Worm (Caenorhabditis elegans): ENCODE results near the gene tag-290.

The tag-290 gene

ce11 chrV:11641298-11641787 is 28.2 kb downstream of the tag-290 start (continued):
- TF ChIP-seq ceh-20 (GFP tag; IDR thresholded peaks at IDR 0.05): no peak
- TF ChIP-seq unc-62 (GFP tag; optimal IDR thresholded peaks at IDR 0.05 in 1 of 2): peak in 1 of 2 experiments; percentile 98
- TF ChIP-seq unc-62 (tag; optimal IDR thresholded peaks at IDR 0.05): no peak

ce11 chrV:11644166-11644565 is 31.1 kb downstream of the tag-290 start, which contains the start of gene bir-1:
bir-1 (plus strand) TSS chrV:11644477.
- no peak for TF ChIP-seq pha-4 (GFP tag; IDR thresholded peaks at IDR 0.05)
- no peak for TF ChIP-seq pha-4 (tag; optimal IDR thresholded peaks at IDR 0.05)
- no peak for TF ChIP-seq Y5F2A.4 (GFP tag; optimal IDR thresholded peaks at IDR 0.05)
- TF ChIP-seq gei-8 (GFP tag; optimal IDR thresholded peaks at IDR 0.05): no peak
- peak in 1 of 2 experiments; percentile 73 for TF ChIP-seq lsy-2 (tag; optimal IDR thresholded peaks at IDR 0.05)
- no peak for TF ChIP-seq snpc-1.2 (GFP tag; IDR thresholded peaks at IDR 0.05)
- no peak for TF ChIP-seq F44E2.7 (GFP tag; IDR thresholded peaks at IDR 0.05)
- TF ChIP-seq mdl-1 (tag; optimal IDR thresholded peaks at IDR 0.05): peak; percentile 44 to 90
- TF ChIP-seq dpl-1 (GFP tag; optimal IDR thresholded peaks at IDR 0.05): peak; percentile 75
- no peak for TF ChIP-seq nhr-42 (GFP tag; IDR thresholded peaks at IDR 0.05)
- no peak for TF ChIP-seq nhr-48 (tag; optimal IDR thresholded peaks at IDR 0.05)
- TF ChIP-seq mxl-3 (GFP tag; optimal IDR thresholded peaks at IDR 0.05): peak; percentile 82
- TF ChIP-seq T20F7.1 (GFP tag; optimal IDR thresholded peaks at IDR 0.05): peak; percentile 48
- TF ChIP-seq daf-8 (GFP tag; IDR thresholded peaks at IDR 0.05): no peak
- TF ChIP-seq madf-9 (GFP tag; conservative IDR thresholded peaks at IDR 0.05): no peak
- no peak for TF ChIP-seq Y105C5A.15 (GFP tag; IDR thresholded peaks at IDR 0.05)
- TF ChIP-seq nhr-77 (tag; optimal IDR thresholded peaks at IDR 0.05): peak; percentile 5
- peak; percentile 50 for TF ChIP-seq nhr-28 (tag; optimal IDR thresholded peaks at IDR 0.05)
- TF ChIP-seq hif-1 (tag; optimal IDR thresholded peaks at IDR 0.05): peak in 1 of 2 experiments; percentile 87
- no peak for TF ChIP-seq tra-1 (GFP tag; IDR thresholded peaks at IDR 0.05)
- TF ChIP-seq ama-1 (optimal IDR thresholded peaks at IDR 0.05): no peak
- no peak for TF ChIP-seq sdz-12 (GFP tag; optimal IDR thresholded peaks at IDR 0.05)
- TF ChIP-seq D1046.2 (GFP tag; IDR thresholded peaks at IDR 0.05): no peak
- peak; percentile 88 for TF ChIP-seq unc-130 (GFP tag; optimal IDR thresholded peaks at IDR 0.05)
- no peak for TF ChIP-seq ctbp-1 (GFP tag; IDR thresholded peaks at IDR 0.05)
- peak; percentile 83 for TF ChIP-seq lin-38 (GFP tag; IDR thresholded peaks at IDR 0.05)
- TF ChIP-seq hlh-30 (tag; optimal IDR thresholded peaks at IDR 0.05; ENCODE audit: insufficient read depth): peak; percentile 72
- TF ChIP-seq mxl-2 (GFP tag; conservative IDR thresholded peaks at IDR 0.05): no peak
- TF ChIP-seq dve-1 (tag; optimal IDR thresholded peaks at IDR 0.05; ENCODE audit: insufficient read depth): peak; percentile 24
- no peak for TF ChIP-seq aly-2 (tag; optimal IDR thresholded peaks at IDR 0.05)
- TF ChIP-seq ZK546.5 (tag; optimal IDR thresholded peaks at IDR 0.05): no peak
- TF ChIP-seq ceh-82 (tag; optimal IDR thresholded peaks at IDR 0.05): no peak
- no peak for TF ChIP-seq Y75B8A.6 (GFP tag; IDR thresholded peaks at IDR 0.05)
- TF ChIP-seq daf-12 (tag; optimal IDR thresholded peaks at IDR 0.05): no peak
- no peak for TF ChIP-seq ztf-7 (tag; optimal IDR thresholded peaks at IDR 0.05)
- peak; percentile 85 for TF ChIP-seq nhr-6 (tag; optimal IDR thresholded peaks at IDR 0.05)
- TF ChIP-seq nhr-102 (tag; optimal IDR thresholded peaks at IDR 0.05): no peak
- TF ChIP-seq dmd-6 (GFP tag; IDR thresholded peaks at IDR 0.05): peak; percentile 47; the same call in 1 of the 2 replicates
- no peak for TF ChIP-seq fkh-10 (GFP tag; optimal IDR thresholded peaks at IDR 0.05)
- no peak for TF ChIP-seq lin-39 (tag; optimal IDR thresholded peaks at IDR 0.05)
- TF ChIP-seq vab-7 (GFP tag; IDR thresholded peaks at IDR 0.05): no peak
- TF ChIP-seq zfp-2 (tag; optimal IDR thresholded peaks at IDR 0.05): no peak
- TF ChIP-seq ceh-62 (tag; optimal IDR thresholded peaks at IDR 0.05): no peak
- no peak for TF ChIP-seq R02D3.7 (tag; optimal IDR thresholded peaks at IDR 0.05)
- TF ChIP-seq ceh-28 (tag; optimal IDR thresholded peaks at IDR 0.05): no peak
- no peak for TF ChIP-seq ztf-11 (tag; optimal IDR thresholded peaks at IDR 0.05)
- no peak for TF ChIP-seq F26F4.8 (GFP tag; conservative IDR thresholded peaks at IDR 0.05)
- no peak for TF ChIP-seq F49E8.2 (tag; optimal IDR thresholded peaks at IDR 0.05; ENCODE audit: borderline replicate concordance)
